Worm (Caenorhabditis elegans) whole organism, midembryonic: Measurements from ENCODE around the gene C27F2.7.

Source experiments
- T22C8.4 ChIP-seq: fragments of 200-800 bp; sonication (Bioruptor generic); IDR thresholded peaks from 2 replicates; pipeline ENCODE4 v1.3.6; 2022; ENCODE audit warnings: missing genetic modification characterization, missing compliant biosample characterization
- cog-1 ChIP-seq: sonication (generic microtip); optimal IDR thresholded peaks from 2 replicates; lab custom pipeline; 2016; ENCODE audit warnings: missing genetic modification characterization, missing compliant biosample characterization
- flt-1 ChIP-seq: fragments of 200-800 bp; sonication (Bioruptor generic); IDR thresholded peaks from 2 replicates; pipeline ENCODE4 v1.3.6; 2022; ENCODE audit warnings: missing genetic modification characterization, missing compliant biosample characterization
- klf-2 ChIP-seq: fragments of 200-800 bp; sonication (Bioruptor generic); conservative IDR thresholded peaks from 2 replicates; pipeline ENCODE4 v1.3.6; 2022; ENCODE audit warnings: missing genetic modification reagents, missing genetic modification characterization, missing compliant biosample characterization
- med-1 ChIP-seq: sonication (generic microtip); optimal IDR thresholded peaks from 2 replicates; lab custom pipeline; 2017; ENCODE audit warnings: missing genetic modification characterization, mild to moderate bottlenecking, missing compliant biosample characterization, antibody characterized with exemption, missing genetic modification reagents; ENCODE audit not compliant: insufficient read depth
- ref-1 ChIP-seq: fragments of 200-800 bp; sonication (Bioruptor generic); conservative IDR thresholded peaks from 2 replicates; pipeline ENCODE4 v1.3.6; 2022; ENCODE audit warnings: missing genetic modification reagents, missing genetic modification characterization, missing compliant biosample characterization
- tab-1 ChIP-seq: fragments of 200-800 bp; sonication (Bioruptor generic); IDR thresholded peaks from 2 replicates; pipeline ENCODE4 v1.3.6; 2022; ENCODE audit warnings: missing genetic modification characterization, missing compliant biosample characterization
- ztf-23 ChIP-seq: fragments of 200-800 bp; sonication (Bioruptor generic); IDR thresholded peaks from 2 replicates; pipeline ENCODE4 v1.3.6; 2022; ENCODE audit warnings: missing genetic modification reagents, missing genetic modification characterization, missing compliant biosample characterization
- ztf-29 ChIP-seq: fragments of 200-800 bp; sonication (Bioruptor generic); IDR thresholded peaks from 2 replicates; pipeline ENCODE4 v1.3.6; 2022; ENCODE audit warnings: missing genetic modification reagents, missing genetic modification characterization, missing compliant biosample characterization

The C27F2.7 gene

ce11 chrIII:5021689-5022088 lies 37.4 kb upstream of the C27F2.7 start, which contains the start of gene R144.3:
Gene R144.3, plus strand, starts transcription at chrIII:5021989.
- TF ChIP-seq klf-2 (GFP tag; lab: Robert Waterston, UW) = no peak
- no peak for TF ChIP-seq tab-1 (GFP tag; lab: Robert Waterston, UW)
- TF ChIP-seq med-1 (GFP tag; lab: Kevin White, UChicago) = no peak
- no peak for TF ChIP-seq ref-1 (GFP tag; lab: Robert Waterston, UW)
- TF ChIP-seq T22C8.4 (GFP tag; lab: Robert Waterston, UW) = no peak
- TF ChIP-seq flt-1 = no peak
- no peak for TF ChIP-seq cog-1 (tag; lab: Kevin White, UChicago)
- no peak for TF ChIP-seq ztf-29
- TF ChIP-seq ztf-23 = no peak

DNA sequence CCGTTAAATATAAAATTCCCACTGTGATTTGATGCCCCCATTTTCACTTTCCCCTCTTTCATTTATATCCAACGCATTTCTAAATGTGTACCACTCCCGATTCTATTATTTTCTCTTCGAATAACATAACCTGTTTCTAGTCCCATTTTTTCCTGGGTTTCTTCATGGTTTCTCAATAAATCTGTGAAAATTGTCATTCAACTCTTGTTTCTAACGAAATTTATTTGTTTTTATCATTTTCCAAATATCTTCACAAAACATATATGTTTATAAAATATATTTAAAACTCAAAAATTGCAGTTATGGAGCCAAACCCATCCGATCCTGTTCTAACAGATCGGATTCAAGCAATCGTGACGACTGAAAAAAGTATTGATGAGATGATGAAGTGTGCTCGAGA lies 36.6 kb upstream of the C27F2.7 start, which contains the start of gene mdt-11:
TSS of gene mdt-11 (plus strand) at position 301 of the 400 bp plus-strand sequence.
- TF ChIP-seq flt-1 = no peak
- TF ChIP-seq cog-1 (tag; lab: Kevin White, UChicago) = no peak
- no peak for TF ChIP-seq ztf-29
- no peak for TF ChIP-seq klf-2 (GFP tag; lab: Robert Waterston, UW)

DNA sequence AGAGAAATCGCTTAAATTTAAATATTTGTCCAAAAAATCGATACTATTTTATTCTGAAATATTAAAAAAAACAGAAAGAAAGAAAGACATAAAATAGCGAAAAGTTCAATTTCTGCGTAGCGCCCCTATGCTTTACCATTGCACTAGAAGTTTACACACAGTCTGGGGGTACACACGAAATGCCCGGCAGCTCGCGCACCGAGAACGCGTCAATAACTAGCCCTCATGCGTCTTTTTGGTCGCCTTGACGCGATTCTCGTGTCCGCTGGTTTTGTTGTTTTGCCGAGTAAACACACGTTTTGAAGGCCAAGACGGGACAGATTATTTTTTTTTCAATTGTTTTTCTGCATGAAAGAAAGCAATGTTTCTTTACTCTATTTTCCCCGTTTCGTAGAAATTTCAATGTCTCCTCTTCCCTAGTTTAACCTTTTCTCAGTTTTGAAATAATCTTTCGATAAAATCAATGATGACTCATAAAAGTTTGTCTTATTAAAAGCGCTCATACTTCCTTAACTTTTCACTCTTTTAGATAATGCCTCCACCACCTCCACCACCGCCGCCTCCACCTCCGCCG lies 33.9 kb upstream of the C27F2.7 start, which contains the start of gene wip-1:
TSS of gene wip-1 (plus strand) at position 524 of the 574 bp plus-strand sequence.
- TF ChIP-seq cog-1 (tag; lab: Kevin White, UChicago) (peak; percentile 91), tab-1 (GFP tag; lab: Robert Waterston, UW) (peak; percentile 40; the same call in 1 of the 2 replicates), klf-2 (GFP tag; lab: Robert Waterston, UW) (peak; percentile 60; the same call in 1 of the 2 replicates), ztf-23 (peak; percentile 100), med-1 (GFP tag; lab: Kevin White, UChicago) (peak; percentile 15), flt-1 (peak; percentile 85), ztf-29 (peak; percentile 78), T22C8.4 (GFP tag; lab: Robert Waterston, UW) (0 out of 2 replicates have a peak, but pooled peaks have one; percentile 8), ref-1 (GFP tag; lab: Robert Waterston, UW) (no peak)

DNA sequence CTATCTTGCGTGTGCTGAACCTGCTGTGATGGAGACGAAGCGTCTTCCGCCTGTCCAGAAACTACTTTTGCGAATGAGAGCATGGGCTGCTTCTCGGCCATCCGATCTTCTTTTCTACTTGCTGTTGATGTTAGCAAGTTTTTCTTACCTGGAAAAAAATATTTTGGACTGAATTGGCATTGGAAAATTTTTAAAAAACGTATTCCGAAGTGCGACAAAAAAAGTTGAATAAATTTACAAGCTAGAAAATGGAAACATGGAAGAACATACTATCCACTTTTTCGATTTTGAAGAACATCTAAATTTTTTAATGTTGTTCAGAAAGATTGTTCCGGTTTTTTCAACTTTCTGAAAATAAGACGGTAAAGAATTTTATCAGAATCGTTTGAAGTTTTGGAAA lies 33.3 kb upstream of the C27F2.7 start, which contains the start of gene larp-1:
TSS of gene larp-1 (minus strand) at position 101 of the 400 bp plus-strand sequence.
- TF ChIP-seq med-1 (GFP tag; lab: Kevin White, UChicago) (no peak), tab-1 (GFP tag; lab: Robert Waterston, UW) (no peak), ref-1 (GFP tag; lab: Robert Waterston, UW) (no peak), flt-1 (no peak), ztf-23 (no peak), cog-1 (tag; lab: Kevin White, UChicago) (no peak), T22C8.4 (GFP tag; lab: Robert Waterston, UW) (no peak), klf-2 (GFP tag; lab: Robert Waterston, UW) (no peak), ztf-29 (no peak)

DNA sequence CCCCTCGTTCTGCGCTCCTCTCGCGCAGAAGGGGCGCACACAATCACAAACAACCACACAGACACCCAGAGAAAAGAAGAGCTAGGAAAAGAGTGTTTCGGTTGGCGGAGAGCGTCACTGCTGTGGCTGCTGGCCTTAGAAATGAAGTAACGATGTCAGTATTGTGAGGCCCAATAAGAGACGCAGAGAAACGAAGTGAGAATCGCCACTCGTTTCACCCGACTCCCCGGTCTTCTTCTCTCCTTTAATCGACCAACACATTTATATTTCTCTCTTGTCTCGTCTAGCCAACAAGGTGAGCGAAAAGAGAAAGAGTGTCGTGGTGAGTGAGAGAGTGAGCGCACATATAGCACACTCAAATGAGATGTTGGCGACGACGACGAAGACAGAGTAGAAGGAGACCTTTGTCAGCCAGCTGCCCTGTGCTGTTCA lies 29.6 kb upstream of the C27F2.7 start:
- TF ChIP-seq cog-1 (tag; lab: Kevin White, UChicago) (peak; percentile 96), ztf-23 (peak; percentile 94), flt-1 (peak; percentile 82; the same call in 1 of the 2 replicates), med-1 (GFP tag; lab: Kevin White, UChicago) (no peak), T22C8.4 (GFP tag; lab: Robert Waterston, UW) (no peak), ref-1 (GFP tag; lab: Robert Waterston, UW) (no peak), ztf-29 (0 out of 2 replicates have a peak, but pooled peaks have one; percentile 27), klf-2 (GFP tag; lab: Robert Waterston, UW) (no peak), tab-1 (GFP tag; lab: Robert Waterston, UW) (0 out of 2 replicates have a peak, but pooled peaks have one; percentile 21)

DNA sequence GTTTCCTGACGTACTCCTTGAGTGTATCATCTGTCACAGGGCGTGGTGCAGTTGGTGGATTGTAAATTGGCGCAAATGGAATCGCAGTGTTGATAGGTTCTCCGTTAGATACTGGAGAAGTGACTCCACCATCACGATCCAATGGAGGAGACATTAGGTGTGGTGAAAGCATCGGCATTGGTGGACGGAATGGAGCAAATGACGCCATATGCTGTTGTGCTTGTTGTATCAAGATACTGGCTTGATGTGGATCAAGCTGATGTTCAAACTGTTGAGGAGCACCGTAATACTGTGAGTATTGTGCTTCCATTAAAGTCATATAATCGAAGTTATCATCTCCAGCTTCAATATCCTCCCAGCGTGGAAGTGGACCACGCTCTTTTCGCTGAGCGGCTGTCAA lies 28.2 kb upstream of the C27F2.7 start:
- TF ChIP-seq med-1 (GFP tag; lab: Kevin White, UChicago) = no peak
- no peak for TF ChIP-seq ztf-23
- TF ChIP-seq ztf-29 = no peak
- TF ChIP-seq ref-1 (GFP tag; lab: Robert Waterston, UW) = no peak
- TF ChIP-seq klf-2 (GFP tag; lab: Robert Waterston, UW) = no peak
- no peak for TF ChIP-seq T22C8.4 (GFP tag; lab: Robert Waterston, UW)
- no peak for TF ChIP-seq tab-1 (GFP tag; lab: Robert Waterston, UW)
- TF ChIP-seq cog-1 (tag; lab: Kevin White, UChicago) = no peak
- TF ChIP-seq flt-1 = no peak

- TF ChIP-seq cog-1 (tag; lab: Kevin White, UChicago) = no peak
- TF ChIP-seq med-1 (GFP tag; lab: Kevin White, UChicago) = no peak
- TF ChIP-seq flt-1 = no peak
- no peak for TF ChIP-seq tab-1 (GFP tag; lab: Robert Waterston, UW)
- TF ChIP-seq ref-1 (GFP tag; lab: Robert Waterston, UW) = no peak
- TF ChIP-seq ztf-29 = no peak
- no peak for TF ChIP-seq T22C8.4 (GFP tag; lab: Robert Waterston, UW)
- TF ChIP-seq ztf-23 = no peak
- TF ChIP-seq klf-2 (GFP tag; lab: Robert Waterston, UW) = no peak
Measured at ce11 chrIII:5010723-5011122, 26.4 kb upstream of the C27F2.7 start.

DNA sequence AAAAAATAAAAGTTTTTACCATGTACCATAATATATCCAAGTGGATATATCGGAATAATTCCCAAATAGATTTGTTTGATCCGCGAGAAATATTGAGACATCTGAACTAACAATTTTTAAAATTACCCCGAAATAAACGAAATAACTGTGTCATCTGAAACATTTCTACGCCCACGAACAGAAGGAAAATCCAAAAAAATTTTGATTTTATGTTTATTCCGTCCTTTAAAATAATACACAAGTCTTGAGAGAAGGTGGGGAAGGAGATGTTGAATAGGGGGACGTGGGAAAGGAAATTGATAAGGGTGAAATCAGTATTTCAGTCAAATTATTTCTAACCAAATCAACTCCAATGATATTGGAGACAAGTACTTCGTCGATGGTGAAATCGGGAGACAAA lies 24.4 kb upstream of the C27F2.7 start, which contains the start of gene R144.11:
TSS of gene R144.11 (minus strand) at position 101 of the 400 bp plus-strand sequence.
- TF ChIP-seq T22C8.4 (GFP tag; lab: Robert Waterston, UW) (no peak), klf-2 (GFP tag; lab: Robert Waterston, UW) (no peak), ref-1 (GFP tag; lab: Robert Waterston, UW) (no peak), cog-1 (tag; lab: Kevin White, UChicago) (no peak)

ce11 chrIII:5006881-5007280 lies 22.6 kb upstream of the C27F2.7 start, which contains the start of gene R144.12:
Gene R144.12, minus strand, starts transcription at chrIII:5006981.
- TF ChIP-seq ref-1 (GFP tag; lab: Robert Waterston, UW) (no peak), cog-1 (tag; lab: Kevin White, UChicago) (no peak), ztf-29 (no peak), ztf-23 (no peak), med-1 (GFP tag; lab: Kevin White, UChicago) (no peak), flt-1 (no peak), T22C8.4 (GFP tag; lab: Robert Waterston, UW) (no peak), tab-1 (GFP tag; lab: Robert Waterston, UW) (no peak), klf-2 (GFP tag; lab: Robert Waterston, UW) (no peak)
